Fruit fly (Drosophila melanogaster) whole organism, embryonic: ENCODE results near the gene klar.

Experiments
- Awh ChIP-seq: fragments of 200-800 bp; sonication (Bioruptor generic); IDR thresholded peaks from 2 replicates; pipeline ENCODE4, ENCODE4 v1.3.6; 2022; ENCODE audit warnings: missing biosample characterization, missing genetic modification characterization
- B-H2 ChIP-seq: fragments of 200-800 bp; sonication (Bioruptor generic); optimal IDR thresholded peaks from 2 replicates; lab custom pipeline; 2018; ENCODE audit warnings: missing biosample characterization, mild to moderate bottlenecking, missing genetic modification characterization
- BtbVII ChIP-seq: fragments of 200-800 bp; sonication (Bioruptor generic); optimal IDR thresholded peaks from 3 replicates; lab custom pipeline; 2017; ENCODE audit warnings: missing biosample characterization, mild to moderate bottlenecking, missing genetic modification characterization
- CG12104 ChIP-seq: fragments of 200-800 bp; sonication (Bioruptor generic); optimal IDR thresholded peaks from 3 replicates; lab custom pipeline; 2016; ENCODE audit warnings: missing biosample characterization, missing genetic modification characterization
- CG12219 ChIP-seq: fragments of 200-800 bp; sonication (Bioruptor generic); optimal IDR thresholded peaks from 3 replicates; lab custom pipeline; 2018; ENCODE audit warnings: missing biosample characterization, mild to moderate bottlenecking, missing genetic modification characterization
- CG1233 ChIP-seq: fragments of 200-800 bp; sonication (Bioruptor generic); optimal IDR thresholded peaks from 4 replicates; lab custom pipeline; 2018; ENCODE audit warnings: missing biosample characterization, mild to moderate bottlenecking, missing genetic modification characterization
- CG13424 ChIP-seq: fragments of 200-800 bp; sonication (Bioruptor generic); optimal IDR thresholded peaks from 2 replicates; lab custom pipeline; 2019; ENCODE audit warnings: missing biosample characterization, mild to moderate bottlenecking, missing genetic modification characterization, moderate library complexity
- CG15479 ChIP-seq: fragments of 200-800 bp; sonication (Bioruptor generic); optimal IDR thresholded peaks from 3 replicates; lab custom pipeline; 2019; ENCODE audit warnings: missing biosample characterization, mild to moderate bottlenecking, missing genetic modification characterization, moderate library complexity
- CG2129 ChIP-seq: fragments of 200-800 bp; sonication (Bioruptor generic); IDR thresholded peaks from 2 replicates; pipeline ENCODE4 v1.3.6; 2022; ENCODE audit warnings: missing biosample characterization, missing genetic modification characterization; ENCODE audit not compliant: partially characterized antibody
- CG30431 ChIP-seq: fragments of 200-800 bp; sonication (Bioruptor generic); optimal IDR thresholded peaks from 2 replicates; lab custom pipeline; 2017; ENCODE audit warnings: missing biosample characterization, missing genetic modification characterization
- CG3281 ChIP-seq: fragments of 200-800 bp; sonication (Bioruptor generic); optimal IDR thresholded peaks from 3 replicates; lab custom pipeline; 2017; ENCODE audit warnings: missing biosample characterization, mild to moderate bottlenecking, missing genetic modification characterization
- CG5953 ChIP-seq: fragments of 200-800 bp; sonication (Bioruptor generic); IDR thresholded peaks from 2 replicates; pipeline ENCODE4 v1.3.6; 2022; ENCODE audit warnings: missing biosample characterization, missing genetic modification characterization
- CG6854 ChIP-seq: fragments of 200-800 bp; sonication (Bioruptor generic); optimal IDR thresholded peaks from 3 replicates; lab custom pipeline; 2017; ENCODE audit warnings: missing biosample characterization, mild to moderate bottlenecking, missing genetic modification characterization
- CG8281 ChIP-seq: fragments of 200-800 bp; sonication (Bioruptor generic); optimal IDR thresholded peaks from 2 replicates; lab custom pipeline; 2018; ENCODE audit warnings: missing biosample characterization, mild to moderate bottlenecking, missing genetic modification characterization, moderate library complexity
- CG9876 ChIP-seq: fragments of 200-800 bp; sonication (Bioruptor generic); optimal IDR thresholded peaks from 2 replicates; lab custom pipeline; 2016; ENCODE audit warnings: missing biosample characterization, missing genetic modification characterization
- Deaf1 ChIP-seq: fragments of 200-800 bp; optimal IDR thresholded peaks from 3 replicates; lab custom pipeline; 2019; ENCODE audit warnings: missing biosample characterization, mild to moderate bottlenecking, missing genetic modification characterization, moderate library complexity
- Doc3 ChIP-seq: fragments of 200-800 bp; sonication (Bioruptor generic); IDR thresholded peaks from 3 replicates; pipeline ENCODE4 v1.3.6; 2022; ENCODE audit warnings: missing biosample characterization, missing genetic modification characterization; ENCODE audit not compliant: partially characterized antibody
- E2f2 ChIP-seq: fragments of 200-800 bp; sonication (Bioruptor generic); IDR thresholded peaks from 2 replicates; pipeline ENCODE4 v1.3.6; 2022; ENCODE audit warnings: missing biosample characterization, missing genetic modification characterization
- HLH3B ChIP-seq: fragments of 200-800 bp; sonication (Bioruptor generic); IDR thresholded peaks from 2 replicates; pipeline ENCODE4 v1.3.6; 2022; ENCODE audit warnings: missing biosample characterization, missing genetic modification characterization
- Lim3 ChIP-seq: fragments of 200-800 bp; sonication (Bioruptor generic); IDR thresholded peaks from 2 replicates; pipeline ENCODE4 v1.3.6; 2022; ENCODE audit warnings: missing biosample characterization, missing genetic modification characterization
- MBD-R2 ChIP-seq: fragments of 200-800 bp; sonication (Bioruptor generic); IDR thresholded peaks from 2 replicates; pipeline ENCODE4 v1.3.6; 2022; ENCODE audit warnings: missing biosample characterization, missing genetic modification characterization
- Mad ChIP-seq: fragments of 200-800 bp; sonication (Bioruptor generic); optimal IDR thresholded peaks from 2 replicates; lab custom pipeline; 2016; ENCODE audit warnings: missing biosample characterization, missing genetic modification characterization
- Mrtf ChIP-seq: fragments of 200-800 bp; sonication (Bioruptor generic); IDR thresholded peaks from 3 replicates; pipeline ENCODE4 v1.3.6; 2022; ENCODE audit warnings: missing biosample characterization, missing genetic modification characterization
- NFAT ChIP-seq: fragments of 200-800 bp; sonication (Bioruptor generic); IDR thresholded peaks from 2 replicates; pipeline ENCODE4 v1.3.6; 2022; ENCODE audit warnings: missing biosample characterization, missing genetic modification characterization
- Nf-YA ChIP-seq: fragments of 200-800 bp; sonication (Bioruptor generic); IDR thresholded peaks from 2 replicates; pipeline ENCODE4 v1.3.6; 2022; ENCODE audit warnings: missing biosample characterization, missing genetic modification characterization
- Nf-YB ChIP-seq: fragments of 200-800 bp; sonication (Bioruptor generic); optimal IDR thresholded peaks from 3 replicates; lab custom pipeline; 2019; ENCODE audit warnings: missing biosample characterization, mild to moderate bottlenecking, missing genetic modification characterization, moderate library complexity
- Optix ChIP-seq: fragments of 200-800 bp; sonication (Bioruptor generic); IDR thresholded peaks from 3 replicates; pipeline ENCODE4 v1.3.6; 2022; ENCODE audit warnings: missing biosample characterization, missing genetic modification characterization
- Sox100B ChIP-seq: fragments of 200-800 bp; sonication (Bioruptor generic); optimal IDR thresholded peaks from 3 replicates; lab custom pipeline; 2018; ENCODE audit warnings: missing biosample characterization, mild to moderate bottlenecking, missing genetic modification characterization
- Sox102F ChIP-seq: fragments of 200-800 bp; sonication (Bioruptor generic); optimal IDR thresholded peaks from 2 replicates; lab custom pipeline; 2018; ENCODE audit warnings: missing biosample characterization, mild to moderate bottlenecking, missing genetic modification characterization, moderate library complexity
- Spps ChIP-seq: fragments of 200-800 bp; sonication (Bioruptor generic); optimal IDR thresholded peaks from 2 replicates; lab custom pipeline; 2018; ENCODE audit warnings: missing biosample characterization, mild to moderate bottlenecking, missing genetic modification characterization
- ab ChIP-seq: fragments of 200-800 bp; sonication (Bioruptor generic); optimal IDR thresholded peaks from 2 replicates; lab custom pipeline; 2016; ENCODE audit warnings: missing biosample characterization, missing genetic modification characterization
- bcd ChIP-seq: fragments of 200-800 bp; sonication (Bioruptor generic); optimal IDR thresholded peaks from 2 replicates; lab custom pipeline; 2017; ENCODE audit warnings: missing biosample characterization, mild to moderate bottlenecking, missing genetic modification characterization
- dati ChIP-seq: fragments of 200-800 bp; sonication (Bioruptor generic); IDR thresholded peaks from 2 replicates; pipeline ENCODE4 v1.3.6; 2022; ENCODE audit warnings: missing biosample characterization, missing genetic modification characterization
- dmrt99B ChIP-seq: fragments of 200-800 bp; sonication (Bioruptor generic); optimal IDR thresholded peaks from 2 replicates; lab custom pipeline; 2018; ENCODE audit warnings: missing biosample characterization, mild to moderate bottlenecking, missing genetic modification characterization, moderate library complexity
- ewg ChIP-seq: fragments of 200-800 bp; sonication (Bioruptor generic); optimal IDR thresholded peaks from 3 replicates; lab custom pipeline; 2017; ENCODE audit warnings: mild to moderate bottlenecking, missing biosample characterization, missing genetic modification reagents, missing genetic modification characterization
- gfzf ChIP-seq: fragments of 200-800 bp; sonication (Bioruptor generic); optimal IDR thresholded peaks from 2 replicates; lab custom pipeline; 2016; ENCODE audit warnings: missing biosample characterization, mild to moderate bottlenecking, missing genetic modification characterization, moderate library complexity
- grau ChIP-seq: fragments of 200-800 bp; optimal IDR thresholded peaks from 3 replicates; lab custom pipeline; 2019; ENCODE audit warnings: missing biosample characterization, mild to moderate bottlenecking, missing genetic modification characterization, moderate library complexity
- gsb-n ChIP-seq: fragments of 200-800 bp; sonication (Bioruptor generic); optimal IDR thresholded peaks from 3 replicates; lab custom pipeline; 2018; ENCODE audit warnings: missing biosample characterization, mild to moderate bottlenecking, missing genetic modification characterization
- kah ChIP-seq: fragments of 200-800 bp; sonication (Bioruptor generic); optimal IDR thresholded peaks from 2 replicates; lab custom pipeline; 2018; ENCODE audit warnings: missing biosample characterization, mild to moderate bottlenecking, missing genetic modification characterization
- knrl ChIP-seq: fragments of 200-800 bp; sonication (Bioruptor generic); IDR thresholded peaks from 3 replicates; pipeline ENCODE4 v1.3.6; 2022; ENCODE audit warnings: missing biosample characterization, missing genetic modification characterization; ENCODE audit not compliant: partially characterized antibody
- lab ChIP-seq: fragments of 200-800 bp; sonication (Bioruptor generic); optimal IDR thresholded peaks from 3 replicates; lab custom pipeline; 2017; ENCODE audit warnings: missing biosample characterization, missing genetic modification characterization, mild to moderate bottlenecking, moderate library complexity, missing genetic modification reagents
- lbe ChIP-seq: fragments of 200-800 bp; sonication (Bioruptor generic); optimal IDR thresholded peaks from 2 replicates; lab custom pipeline; 2016; ENCODE audit warnings: missing biosample characterization, mild to moderate bottlenecking, missing genetic modification characterization
- pfk ChIP-seq: fragments of 200-800 bp; sonication (Bioruptor generic); optimal IDR thresholded peaks from 2 replicates; lab custom pipeline; 2018; ENCODE audit warnings: missing biosample characterization, mild to moderate bottlenecking, missing genetic modification characterization, moderate library complexity
- sisA ChIP-seq: fragments of 200-800 bp; sonication (Bioruptor generic); IDR thresholded peaks from 2 replicates; pipeline ENCODE4 v1.3.6; 2022; ENCODE audit warnings: missing biosample characterization, missing genetic modification characterization
- slp2 ChIP-seq: fragments of 200-800 bp; sonication (Bioruptor generic); optimal IDR thresholded peaks from 2 replicates; lab custom pipeline; 2016; ENCODE audit warnings: missing biosample characterization, missing genetic modification characterization
- sob ChIP-seq: fragments of 200-800 bp; sonication (Bioruptor generic); IDR thresholded peaks from 2 replicates; pipeline ENCODE4 v1.3.6; 2022; ENCODE audit warnings: missing biosample characterization, missing genetic modification characterization
- sqz ChIP-seq: fragments of 200-800 bp; sonication (Bioruptor generic); optimal IDR thresholded peaks from 3 replicates; lab custom pipeline; 2018; ENCODE audit warnings: missing biosample characterization, mild to moderate bottlenecking, missing genetic modification characterization
- unc-4 ChIP-seq: fragments of 200-800 bp; sonication (Bioruptor generic); IDR thresholded peaks from 2 replicates; pipeline ENCODE4 v1.3.6; 2022; ENCODE audit warnings: missing biosample characterization, missing genetic modification characterization; ENCODE audit not compliant: partially characterized antibody
- vfl ChIP-seq: fragments of 200-800 bp; sonication (Bioruptor generic); optimal IDR thresholded peaks from 2 replicates; lab custom pipeline; 2016; ENCODE audit warnings: missing biosample characterization, missing genetic modification characterization

klar gene

dm6 chr3L:542863-543635 is 2.6 kb upstream of the klar start, which contains the start of the genes Cypl and Hipk (continued):
- TF ChIP-seq slp2 (GFP tag; lab: Kevin White, UChicago) (no peak), grau (tag; lab: Kevin White, UChicago) (peak; percentile 16), dmrt99B (tag; lab: Kevin White, UChicago) (peak; percentile 25), Awh (GFP tag; lab: Robert Waterston, UW) (no peak), gfzf (GFP tag; lab: Kevin White, UChicago) (peak; percentile 97), CG13424 (no peak), sisA (GFP tag; lab: Robert Waterston, UW) (no peak), CG9876 (GFP tag; lab: Kevin White, UChicago) (no peak), CG12219 (GFP tag; lab: Kevin White, UChicago) (peak; percentile 40), CG12104 (GFP tag; lab: Kevin White, UChicago) (peak; percentile 24), CG5953 (GFP tag; lab: Robert Waterston, UW) (no peak), HLH3B (GFP tag; lab: Robert Waterston, UW) (no peak), Sox102F (GFP tag; lab: Kevin White, UChicago) (no peak), Spps (no peak), NFAT (GFP tag; lab: Robert Waterston, UW) (peak; percentile 61), CG3281 (GFP tag; lab: Kevin White, UChicago) (peak; percentile 39), Lim3 (GFP tag; lab: Robert Waterston, UW) (no peak), sob (GFP tag; lab: Robert Waterston, UW) (no peak), Optix (GFP tag; lab: Robert Waterston, UW) (no peak), BtbVII (GFP tag; lab: Kevin White, UChicago) (peak; percentile 39), MBD-R2 (peak; percentile 90), E2f2 (GFP tag; lab: Robert Waterston, UW) (peak; percentile 49), pfk (GFP tag; lab: Kevin White, UChicago) (no peak), B-H2 (GFP tag; lab: Kevin White, UChicago) (peak; percentile 38), unc-4 (GFP tag; lab: Robert Waterston, UW) (peak; percentile 46; the same call in 1 of the 2 replicates), Sox100B (GFP tag; lab: Kevin White, UChicago) (no peak), knrl (GFP tag; lab: Robert Waterston, UW) (peak; percentile 43; the same call in 2 of the 3 replicates), sqz (GFP tag; lab: Kevin White, UChicago) (peak; percentile 97), lab (GFP tag; lab: Kevin White, UChicago) (peak; percentile 53), Mrtf (no peak), bcd (GFP tag; lab: Kevin White, UChicago) (peak; percentile 0), ab (no peak), CG2129 (GFP tag; lab: Robert Waterston, UW) (no peak), CG6854 (GFP tag; lab: Kevin White, UChicago) (peak; percentile 66), Deaf1 (tag; lab: Kevin White, UChicago) (no peak), CG15479 (GFP tag; lab: Kevin White, UChicago) (peak; percentile 1), CG30431 (GFP tag; lab: Kevin White, UChicago) (no peak), kah (GFP tag; lab: Kevin White, UChicago) (peak; percentile 10), ewg (GFP tag; lab: Kevin White, UChicago) (no peak), gsb-n (tag; lab: Kevin White, UChicago) (peak; percentile 93), lbe (GFP tag; lab: Kevin White, UChicago) (peak; percentile 64), Nf-YA (GFP tag; lab: Robert Waterston, UW) (no peak), dati (GFP tag; lab: Robert Waterston, UW) (no peak), Nf-YB (GFP tag; lab: Kevin White, UChicago) (peak; percentile 37), Doc3 (GFP tag; lab: Robert Waterston, UW) (peak; percentile 18; the same call in 1 of the 3 replicates), CG8281 (no peak), vfl (peak; percentile 46), Mad (GFP tag; lab: Kevin White, UChicago) (peak; percentile 64), CG1233 (GFP tag; lab: Kevin White, UChicago) (no peak)
